Fruit fly (Drosophila melanogaster) Kc167 (cell line): Measurements from ENCODE around the gene CG14007.

Experiments
- Myc ChIP-seq: fragments of >200 bp; optimal IDR thresholded peaks from 2 replicates; lab custom pipeline; 2017; ENCODE audit warnings: missing external identifiers
- Sin3A ChIP-seq: fragments of >200 bp; optimal IDR thresholded peaks from 2 replicates; lab custom pipeline; 2018; ENCODE audit warnings: missing external identifiers
- h ChIP-seq: fragments of >200 bp; optimal IDR thresholded peaks from 3 replicates; lab custom pipeline; 2018; ENCODE audit warnings: missing external identifiers
- insv ChIP-seq: fragments of >200 bp; optimal IDR thresholded peaks from 3 replicates; lab custom pipeline; 2018; ENCODE audit warnings: missing external identifiers
- psq ChIP-seq: fragments of >200 bp; optimal IDR thresholded peaks from 2 replicates; lab custom pipeline; 2017; ENCODE audit warnings: missing external identifiers
- ttk ChIP-seq: sonication (Bioruptor generic); optimal IDR thresholded peaks from 2 replicates; lab custom pipeline; 2017; ENCODE audit warnings: missing external identifiers

CG14007 gene

DNA sequence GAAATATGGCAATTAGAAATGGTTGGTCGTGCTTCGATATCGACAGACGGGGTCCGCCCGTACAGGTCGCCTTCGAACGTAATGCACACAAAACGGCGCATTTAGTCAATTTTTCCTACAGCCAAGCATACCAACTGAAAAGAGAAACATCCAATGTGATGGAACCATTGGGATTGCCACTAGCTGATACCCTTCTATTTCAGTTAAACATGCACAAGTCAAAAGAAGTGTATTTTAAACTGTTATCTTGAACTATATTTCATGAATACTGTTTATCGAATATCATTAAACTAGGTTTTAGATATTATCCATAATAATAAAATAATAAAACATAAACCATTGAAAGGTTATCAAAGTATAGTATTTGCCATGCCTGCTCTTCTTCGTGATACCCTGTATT is 9.6 kb upstream of the CG14007 start:
- TF ChIP-seq psq (lab: Kevin White, UChicago) (no peak), Myc (lab: Kevin White, UChicago) (no peak), insv (lab: Kevin White, UChicago) (no peak), ttk (lab: Kevin White, UChicago) (no peak), Sin3A (lab: Kevin White, UChicago) (no peak)

DNA sequence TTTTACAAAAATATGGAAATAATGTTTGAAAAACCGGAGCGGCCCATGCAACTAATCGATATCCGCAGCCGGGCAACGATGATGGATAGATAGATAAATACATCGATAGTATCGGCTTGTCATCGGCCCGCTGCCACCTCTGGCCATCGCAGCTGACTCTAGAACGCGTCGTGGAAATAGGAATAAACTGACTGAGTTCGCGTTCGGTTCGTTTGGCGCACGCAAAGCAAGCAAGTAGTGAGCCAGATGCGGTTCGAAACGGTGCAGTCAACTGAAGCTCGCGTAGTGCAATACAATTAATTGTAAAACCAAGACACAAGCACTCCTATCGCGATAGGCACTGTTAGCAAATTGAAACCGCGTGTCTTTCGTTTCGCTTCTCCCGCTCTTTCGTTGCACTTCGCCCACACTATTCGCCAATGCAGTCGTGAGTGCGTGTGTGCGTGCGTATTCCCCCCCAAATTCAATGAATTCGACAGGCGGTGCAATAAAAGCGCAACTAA is 8.1 kb upstream of the CG14007 start, which contains the start of gene CG11030:
CG11030 (plus strand) TSS at position 136 of the 503 bp plus-strand sequence.
- no peak for TF ChIP-seq Sin3A (lab: Kevin White, UChicago)

DNA sequence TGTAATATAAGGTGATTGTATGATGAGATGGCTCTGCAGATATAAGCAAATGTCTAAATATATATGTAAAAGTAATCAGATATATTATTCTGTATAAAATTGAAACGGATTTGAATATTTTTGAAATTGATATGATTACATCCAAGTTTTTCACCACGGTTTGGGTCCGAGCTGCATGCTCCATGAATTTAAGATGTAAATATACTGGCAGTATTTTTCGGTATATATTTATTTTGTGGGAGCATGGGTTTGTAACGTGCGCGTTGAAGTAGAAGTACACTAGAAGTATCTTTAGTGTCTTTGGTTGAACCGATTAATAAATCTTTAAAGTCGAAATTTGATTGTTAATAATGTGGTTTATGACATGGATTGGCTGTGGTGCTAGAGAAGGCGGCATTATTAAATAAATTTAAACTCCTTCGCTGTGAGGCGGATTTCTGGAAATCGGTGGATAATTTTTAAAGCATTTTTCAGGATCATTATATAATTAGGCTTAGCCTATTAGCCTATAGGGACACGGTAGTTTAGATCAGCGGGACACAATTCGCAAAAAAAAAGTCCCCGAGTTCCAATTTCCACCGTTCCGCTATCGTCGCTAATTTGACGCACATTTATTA is 7.5 kb upstream of the CG14007 start:
- no peak for TF ChIP-seq psq (lab: Kevin White, UChicago)
- no peak for TF ChIP-seq Myc (lab: Kevin White, UChicago)
- TF ChIP-seq insv (lab: Kevin White, UChicago) = no peak
- TF ChIP-seq ttk (lab: Kevin White, UChicago) = no peak
- TF ChIP-seq h (lab: Kevin White, UChicago) = no peak
- TF ChIP-seq Sin3A (lab: Kevin White, UChicago) = no peak

DNA sequence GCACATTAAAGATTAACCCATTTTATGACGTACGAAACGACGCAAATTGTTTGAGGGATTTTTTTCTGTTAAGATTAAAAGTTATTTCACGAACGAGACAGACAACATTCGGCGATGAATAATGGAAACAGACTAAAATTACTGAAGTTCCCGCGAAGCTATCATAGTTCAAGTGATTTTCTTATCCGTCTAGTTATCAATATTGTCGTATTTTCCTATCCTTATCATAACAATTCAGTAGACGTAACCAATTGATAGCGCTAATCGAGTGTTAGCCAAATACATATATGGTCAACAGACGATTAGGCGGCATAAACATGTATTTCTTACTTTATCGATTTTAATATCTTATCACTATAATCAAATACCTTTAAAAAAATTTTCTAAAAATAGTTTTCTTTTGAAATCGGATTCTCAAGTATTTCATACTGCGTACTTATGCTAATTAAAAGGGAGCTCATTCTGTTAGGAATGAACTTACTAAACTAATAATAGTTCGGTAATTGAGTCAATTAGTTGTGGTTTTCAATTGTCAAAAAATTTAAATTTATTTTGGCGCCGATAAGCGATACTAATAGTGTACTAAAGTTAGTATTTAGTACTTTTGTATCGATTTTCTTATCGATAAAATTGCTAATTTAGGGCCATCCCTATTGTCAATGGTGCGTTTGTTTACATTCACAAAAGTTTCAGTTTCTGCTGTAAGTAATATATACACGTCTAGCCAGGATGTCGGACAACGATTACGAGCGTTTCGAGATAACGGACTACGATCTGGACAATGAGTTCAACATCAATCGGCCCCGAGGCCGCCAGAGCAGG is 4.1 kb upstream of the CG14007 start, which contains the start of the genes CG11149 and sip1:
CG11149 (minus strand) TSS at position 493 of the 822 bp plus-strand sequence.
sip1 (plus strand) TSS at position 645 of the 822 bp plus-strand sequence.
- TF ChIP-seq Myc (lab: Kevin White, UChicago) = no peak
- no peak for TF ChIP-seq h (lab: Kevin White, UChicago)
- TF ChIP-seq insv (lab: Kevin White, UChicago) = no peak
- no peak for TF ChIP-seq psq (lab: Kevin White, UChicago)
- TF ChIP-seq ttk (lab: Kevin White, UChicago) = no peak
- no peak for TF ChIP-seq Sin3A (lab: Kevin White, UChicago)

DNA sequence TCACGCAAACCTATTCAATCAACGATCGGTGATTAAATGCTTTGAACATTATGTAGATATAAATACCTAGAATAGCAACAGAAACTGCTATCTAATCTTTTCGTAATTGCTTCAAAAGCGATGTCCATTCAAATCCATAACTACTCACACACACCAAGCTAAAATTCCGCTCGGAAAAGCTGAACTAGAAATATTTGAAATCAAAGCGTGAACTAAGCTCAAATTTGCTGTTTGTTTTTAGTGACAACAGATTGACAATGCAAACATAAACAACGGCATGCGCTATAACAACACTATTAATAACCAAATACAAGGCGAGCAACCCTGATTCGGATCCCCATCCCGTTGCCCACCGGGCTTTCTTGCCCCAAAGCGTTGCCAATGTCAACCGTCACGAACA is 10.4 kb downstream of the CG14007 start, which contains the start of gene CG7236:
CG7236 (plus strand) TSS at position 301 of the 400 bp plus-strand sequence.
- no peak for TF ChIP-seq Myc (lab: Kevin White, UChicago)
- no peak for TF ChIP-seq psq (lab: Kevin White, UChicago)
- no peak for TF ChIP-seq insv (lab: Kevin White, UChicago)
- no peak for TF ChIP-seq Sin3A (lab: Kevin White, UChicago)
- TF ChIP-seq ttk (lab: Kevin White, UChicago) = no peak
- TF ChIP-seq h (lab: Kevin White, UChicago) = no peak

DNA sequence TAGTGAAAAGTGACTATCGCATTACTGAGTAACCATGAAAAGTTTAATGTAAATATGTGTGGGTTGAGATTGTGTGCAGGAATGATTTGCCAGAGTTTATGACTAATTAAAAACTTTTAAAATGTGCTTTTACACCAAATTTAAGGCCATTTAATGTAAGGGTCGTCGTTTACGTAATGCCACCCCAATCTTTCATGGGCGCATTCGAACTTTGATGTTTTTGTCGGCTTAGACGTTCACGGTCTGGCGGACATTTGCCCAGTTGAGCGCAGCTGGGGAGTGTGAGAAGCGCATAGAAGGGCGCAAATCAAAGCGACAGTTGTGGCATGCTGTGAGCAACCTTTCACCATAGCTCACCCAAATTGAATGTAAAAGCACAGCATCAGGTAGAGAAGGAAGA is 38.2 kb downstream of the CG14007 start, which contains the start of gene CG12511:
CG12511 (plus strand) TSS at position 301 of the 400 bp plus-strand sequence.
- TF ChIP-seq ttk (lab: Kevin White, UChicago) = no peak
- no peak for TF ChIP-seq h (lab: Kevin White, UChicago)
- TF ChIP-seq psq (lab: Kevin White, UChicago) = no peak
- no peak for TF ChIP-seq Sin3A (lab: Kevin White, UChicago)
- no peak for TF ChIP-seq insv (lab: Kevin White, UChicago)
- no peak for TF ChIP-seq Myc (lab: Kevin White, UChicago)
